Fruit fly (Drosophila melanogaster) whole organism, embryonic: ENCODE data around the gene CG43645.

ENCODE experiments used
- Ada2b ChIP-seq: fragments of 200-800 bp; sonication (Bioruptor generic); IDR thresholded peaks from 2 replicates; pipeline ENCODE4 v1.3.6; 2022; ENCODE audit warnings: missing biosample characterization, missing genetic modification characterization
- CG10147 ChIP-seq: fragments of 200-800 bp; sonication (Bioruptor generic); optimal IDR thresholded peaks from 2 replicates; lab custom pipeline; 2019; ENCODE audit warnings: missing biosample characterization, mild to moderate bottlenecking, missing genetic modification characterization, moderate library complexity
- CG10267 ChIP-seq: fragments of 200-800 bp; sonication (Bioruptor generic); optimal IDR thresholded peaks from 2 replicates; lab custom pipeline; 2018; ENCODE audit warnings: missing biosample characterization, mild to moderate bottlenecking, missing genetic modification characterization, moderate library complexity
- CG11456 ChIP-seq: fragments of 200-800 bp; sonication (Bioruptor generic); IDR thresholded peaks from 3 replicates; pipeline ENCODE4 v1.3.6; 2022; ENCODE audit warnings: missing biosample characterization, missing genetic modification characterization
- CG12219 ChIP-seq: fragments of 200-800 bp; sonication (Bioruptor generic); optimal IDR thresholded peaks from 3 replicates; lab custom pipeline; 2018; ENCODE audit warnings: missing biosample characterization, mild to moderate bottlenecking, missing genetic modification characterization
- CG12299 ChIP-seq: fragments of 200-800 bp; sonication (Bioruptor generic); optimal IDR thresholded peaks from 2 replicates; lab custom pipeline; 2018; ENCODE audit warnings: missing biosample characterization, mild to moderate bottlenecking, missing genetic modification characterization
- CG13624 ChIP-seq: fragments of 200-800 bp; sonication (Bioruptor generic); optimal IDR thresholded peaks from 2 replicates; lab custom pipeline; 2016; ENCODE audit warnings: missing biosample characterization, missing genetic modification characterization
- CG15514 ChIP-seq: fragments of 200-800 bp; sonication (Bioruptor generic); optimal IDR thresholded peaks from 3 replicates; lab custom pipeline; 2017; ENCODE audit warnings: missing biosample characterization, missing genetic modification characterization, mild to moderate bottlenecking, moderate library complexity, missing genetic modification reagents
- CG17612 ChIP-seq: fragments of 200-800 bp; sonication (Bioruptor generic); IDR thresholded peaks from 2 replicates; pipeline ENCODE4 v1.3.6; 2022; ENCODE audit warnings: missing biosample characterization, missing genetic modification characterization
- CG18599 ChIP-seq: fragments of 200-800 bp; sonication (Bioruptor generic); optimal IDR thresholded peaks from 3 replicates; lab custom pipeline; 2017; ENCODE audit warnings: missing biosample characterization, missing genetic modification characterization, mild to moderate bottlenecking, moderate library complexity, missing genetic modification reagents
- CG3726 ChIP-seq: fragments of 200-800 bp; sonication (Bioruptor generic); IDR thresholded peaks from 3 replicates; pipeline ENCODE4, ENCODE4 v1.3.6; 2022; ENCODE audit warnings: missing biosample characterization, missing genetic modification characterization
- CG4282 ChIP-seq: fragments of 200-800 bp; sonication (Bioruptor generic); optimal IDR thresholded peaks from 2 replicates; lab custom pipeline; 2016; ENCODE audit warnings: missing biosample characterization, missing genetic modification characterization
- CG4328 ChIP-seq: fragments of 200-800 bp; sonication (Bioruptor generic); optimal IDR thresholded peaks from 3 replicates; lab custom pipeline; 2017; ENCODE audit warnings: missing biosample characterization, missing genetic modification reagents, missing genetic modification characterization
- CG6175 ChIP-seq: fragments of 200-800 bp; sonication (Bioruptor generic); IDR thresholded peaks from 3 replicates; pipeline ENCODE4 v1.3.6; 2022; ENCODE audit warnings: missing biosample characterization, missing genetic modification characterization
- CG6654 ChIP-seq: fragments of 200-800 bp; sonication (Bioruptor generic); optimal IDR thresholded peaks from 2 replicates; lab custom pipeline; 2017; ENCODE audit warnings: missing biosample characterization, mild to moderate bottlenecking, missing genetic modification characterization
- CG7556 ChIP-seq: fragments of 200-800 bp; sonication (Bioruptor generic); optimal IDR thresholded peaks from 2 replicates; lab custom pipeline; 2017; ENCODE audit warnings: missing biosample characterization, mild to moderate bottlenecking, missing genetic modification characterization
- CG9727 ChIP-seq: fragments of 200-800 bp; sonication (Bioruptor generic); optimal IDR thresholded peaks from 3 replicates; lab custom pipeline; 2017; ENCODE audit warnings: missing biosample characterization, mild to moderate bottlenecking, missing genetic modification characterization
- CG9817 ChIP-seq: fragments of 200-800 bp; sonication (Bioruptor generic); optimal IDR thresholded peaks from 2 replicates; lab custom pipeline; 2018; ENCODE audit warnings: missing biosample characterization, mild to moderate bottlenecking, missing genetic modification characterization, moderate library complexity
- Dek ChIP-seq: fragments of 200-800 bp; sonication (Bioruptor generic); optimal IDR thresholded peaks from 3 replicates; lab custom pipeline; 2019; ENCODE audit warnings: missing biosample characterization, mild to moderate bottlenecking, missing genetic modification characterization, moderate library complexity
- Dip2 ChIP-seq: fragments of 200-800 bp; sonication (Bioruptor generic); IDR thresholded peaks from 2 replicates; pipeline ENCODE4 v1.3.6; 2022; ENCODE audit warnings: missing biosample characterization, missing genetic modification characterization
- Dll ChIP-seq: fragments of 200-800 bp; sonication (Bioruptor generic); IDR thresholded peaks from 4 replicates; pipeline ENCODE4 v1.3.6; 2022; ENCODE audit warnings: missing biosample characterization, missing genetic modification characterization; ENCODE audit not compliant: partially characterized antibody
- Doc2 ChIP-seq: fragments of 200-800 bp; sonication (Bioruptor generic); IDR thresholded peaks from 2 replicates; pipeline ENCODE4 v1.3.6; 2022; ENCODE audit warnings: missing biosample characterization, missing genetic modification characterization
- E2f2 ChIP-seq: fragments of 200-800 bp; sonication (Bioruptor generic); IDR thresholded peaks from 2 replicates; pipeline ENCODE4 v1.3.6; 2022; ENCODE audit warnings: missing biosample characterization, missing genetic modification characterization
- HLHmδ ChIP-seq: fragments of 200-800 bp; sonication (Bioruptor generic); optimal IDR thresholded peaks from 2 replicates; lab custom pipeline; 2018; ENCODE audit warnings: missing biosample characterization, mild to moderate bottlenecking, missing genetic modification characterization, moderate library complexity
- Hsf ChIP-seq: fragments of 200-800 bp; sonication (Bioruptor generic); optimal IDR thresholded peaks from 3 replicates; lab custom pipeline; 2016; ENCODE audit warnings: missing biosample characterization, missing genetic modification characterization
- Jarid2 ChIP-seq: fragments of 200-800 bp; sonication (Bioruptor generic); optimal IDR thresholded peaks from 3 replicates; lab custom pipeline; 2017; ENCODE audit warnings: mild to moderate bottlenecking, missing biosample characterization, missing genetic modification reagents, missing genetic modification characterization
- Lim3 ChIP-seq: fragments of 200-800 bp; sonication (Bioruptor generic); IDR thresholded peaks from 2 replicates; pipeline ENCODE4 v1.3.6; 2022; ENCODE audit warnings: missing biosample characterization, missing genetic modification characterization
- Lpt ChIP-seq: fragments of >200 bp; optimal IDR thresholded peaks from 2 replicates; lab custom pipeline; 2018; ENCODE audit warnings: missing biosample characterization, missing genetic modification characterization
- Poxn ChIP-seq: fragments of 200-800 bp; sonication (Bioruptor generic); IDR thresholded peaks from 2 replicates; pipeline ENCODE4 v1.3.6; 2022; ENCODE audit warnings: missing biosample characterization, missing genetic modification characterization
- Scr ChIP-seq: fragments of 200-800 bp; sonication (Bioruptor generic); IDR thresholded peaks from 2 replicates; pipeline ENCODE4 v1.3.6; 2022; ENCODE audit warnings: missing biosample characterization, missing genetic modification characterization; ENCODE audit not compliant: partially characterized antibody
- Sry-β ChIP-seq: fragments of 200-800 bp; sonication (Bioruptor generic); optimal IDR thresholded peaks from 2 replicates; lab custom pipeline; 2018; ENCODE audit warnings: missing biosample characterization, mild to moderate bottlenecking, missing genetic modification characterization, moderate library complexity
- Ssrp ChIP-seq: fragments of 200-800 bp; sonication (Bioruptor generic); optimal IDR thresholded peaks from 2 replicates; lab custom pipeline; 2018; ENCODE audit warnings: missing biosample characterization, mild to moderate bottlenecking, missing genetic modification characterization, moderate library complexity
- btn ChIP-seq: fragments of 200-800 bp; sonication (Bioruptor generic); optimal IDR thresholded peaks from 2 replicates; lab custom pipeline; 2016; ENCODE audit warnings: missing biosample characterization, missing genetic modification characterization
- chif ChIP-seq, 2 experiments: fragments of 200-800 bp; sonication (Bioruptor generic); optimal IDR thresholded peaks; 3 replicates each; lab custom pipeline; 2016; ENCODE audit warnings: missing biosample characterization in 2 of 2, missing genetic modification characterization in 2 of 2
- crc ChIP-seq: fragments of 200-800 bp; sonication (Bioruptor generic); optimal IDR thresholded peaks from 2 replicates; lab custom pipeline; 2016; ENCODE audit warnings: missing biosample characterization, missing genetic modification characterization
- crp ChIP-seq, 2 experiments: fragments of 200-800 bp; sonication (Bioruptor generic); optimal IDR thresholded peaks; 2 replicates in 1 of 2; 3 replicates in 1 of 2; lab custom pipeline; 2017; ENCODE audit warnings: missing biosample characterization in 2 of 2, missing genetic modification characterization in 2 of 2, mild to moderate bottlenecking in 1 of 2, moderate library complexity in 1 of 2
- dati ChIP-seq: fragments of 200-800 bp; sonication (Bioruptor generic); IDR thresholded peaks from 2 replicates; pipeline ENCODE4 v1.3.6; 2022; ENCODE audit warnings: missing biosample characterization, missing genetic modification characterization
- dimm ChIP-seq: fragments of 200-800 bp; sonication (Bioruptor generic); IDR thresholded peaks from 2 replicates; pipeline ENCODE4 v1.3.6; 2022; ENCODE audit warnings: missing biosample characterization, missing genetic modification characterization
- dmrt11E ChIP-seq: fragments of 200-800 bp; sonication (Bioruptor generic); optimal IDR thresholded peaks from 3 replicates; lab custom pipeline; 2018; ENCODE audit warnings: missing biosample characterization, mild to moderate bottlenecking, missing genetic modification characterization, moderate library complexity
- fd64A ChIP-seq: fragments of 200-800 bp; sonication (Bioruptor generic); optimal IDR thresholded peaks from 3 replicates; lab custom pipeline; 2018; ENCODE audit warnings: missing biosample characterization, mild to moderate bottlenecking, missing genetic modification characterization
- fru ChIP-seq: fragments of >200 bp; optimal IDR thresholded peaks from 2 replicates; lab custom pipeline; 2017
- hb ChIP-seq: fragments of 200-800 bp; sonication (Bioruptor generic); IDR thresholded peaks from 3 replicates; pipeline ENCODE4 v1.3.6; 2022; ENCODE audit warnings: missing biosample characterization, missing genetic modification characterization; ENCODE audit not compliant: partially characterized antibody
- kah ChIP-seq: fragments of 200-800 bp; sonication (Bioruptor generic); optimal IDR thresholded peaks from 2 replicates; lab custom pipeline; 2018; ENCODE audit warnings: missing biosample characterization, mild to moderate bottlenecking, missing genetic modification characterization
- lmd ChIP-seq: fragments of 200-800 bp; sonication (Bioruptor generic); IDR thresholded peaks from 2 replicates; pipeline ENCODE4 v1.3.6; 2022; ENCODE audit warnings: missing biosample characterization, missing genetic modification characterization
- maf-S ChIP-seq: fragments of 200-800 bp; sonication (Bioruptor generic); optimal IDR thresholded peaks from 2 replicates; lab custom pipeline; 2016; ENCODE audit warnings: missing biosample characterization, missing genetic modification characterization
- p53 ChIP-seq: fragments of 200-800 bp; sonication (Bioruptor generic); optimal IDR thresholded peaks from 2 replicates; lab custom pipeline; 2016; ENCODE audit warnings: missing biosample characterization, missing genetic modification characterization
- pita ChIP-seq: fragments of 200-800 bp; sonication (Bioruptor generic); optimal IDR thresholded peaks from 2 replicates; lab custom pipeline; 2017; ENCODE audit warnings: missing biosample characterization, mild to moderate bottlenecking, missing genetic modification characterization
- tin ChIP-seq: fragments of 200-800 bp; sonication (Bioruptor generic); optimal IDR thresholded peaks from 3 replicates; lab custom pipeline; 2016; ENCODE audit warnings: missing biosample characterization, missing genetic modification characterization
- unpg ChIP-seq: fragments of 200-800 bp; sonication (Bioruptor generic); optimal IDR thresholded peaks from 3 replicates; lab custom pipeline; 2018; ENCODE audit warnings: missing biosample characterization, mild to moderate bottlenecking, missing genetic modification characterization, moderate library complexity
- wdn ChIP-seq: fragments of 200-800 bp; sonication (Bioruptor generic); IDR thresholded peaks from 2 replicates; pipeline ENCODE4 v1.3.6; 2022; ENCODE audit warnings: missing biosample characterization, missing genetic modification characterization
- z ChIP-seq: fragments of 200-800 bp; sonication (Bioruptor generic); IDR thresholded peaks from 3 replicates; pipeline ENCODE4 v1.3.6; 2022; ENCODE audit warnings: missing biosample characterization, missing genetic modification characterization
- zfh1 ChIP-seq: fragments of 200-800 bp; sonication (Bioruptor generic); IDR thresholded peaks from 3 replicates; pipeline ENCODE4 v1.3.6; 2022; ENCODE audit warnings: missing biosample characterization, missing genetic modification characterization

Gene CG43645

DNA sequence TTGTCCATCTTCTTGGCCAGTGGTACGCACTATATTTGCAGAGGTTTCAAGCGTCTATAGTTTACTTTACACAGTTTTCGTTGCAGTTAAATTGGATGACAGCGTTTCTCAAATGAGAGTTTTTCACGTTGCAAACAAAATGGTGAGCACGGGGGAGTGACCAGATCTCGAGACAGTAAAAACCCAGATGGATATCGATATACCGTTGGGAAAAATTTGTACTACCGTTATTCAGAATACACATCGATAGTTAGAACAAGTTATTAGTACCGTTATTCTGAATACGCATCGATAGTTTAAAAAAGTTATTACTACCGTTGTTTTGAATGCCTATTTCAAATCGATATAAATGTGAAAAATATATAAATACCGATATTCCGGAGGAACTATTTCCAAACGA lies 7.8 kb upstream of the CG43645 start, which contains the start of gene cass (continued):
- TF ChIP-seq fd64A = no peak
- no peak for TF ChIP-seq dati (GFP tag; lab: Robert Waterston, UW)
- TF ChIP-seq CG11456 = no peak
- no peak for TF ChIP-seq Dek (tag; lab: Kevin White, UChicago)
- no peak for TF ChIP-seq z (GFP tag; lab: Robert Waterston, UW)
- TF ChIP-seq CG18599 = no peak
- TF ChIP-seq Dll (GFP tag; lab: Robert Waterston, UW) = peak; percentile 90
- TF ChIP-seq Lim3 (GFP tag; lab: Robert Waterston, UW) = no peak
- peak; percentile 9 for TF ChIP-seq dmrt11E (tag; lab: Kevin White, UChicago)
- TF ChIP-seq CG9817 = no peak
- TF ChIP-seq hb (GFP tag; lab: Robert Waterston, UW) = peak; percentile 86
- TF ChIP-seq HLHmδ (GFP tag; lab: Kevin White, UChicago) = no peak
- TF ChIP-seq Hsf (GFP tag; lab: Kevin White, UChicago) = no peak
- no peak for TF ChIP-seq CG6175 (GFP tag; lab: Robert Waterston, UW)
- no peak for TF ChIP-seq Lpt (GFP tag; lab: Kevin White, UChicago)
- no peak for TF ChIP-seq p53 (GFP tag; lab: Kevin White, UChicago)
- no peak for TF ChIP-seq pita
- peak; percentile 63 for TF ChIP-seq CG15514 (GFP tag; lab: Kevin White, UChicago)
- TF ChIP-seq tin (GFP tag; lab: Kevin White, UChicago) = no peak
- TF ChIP-seq Scr (GFP tag; lab: Robert Waterston, UW) = peak; percentile 93
- TF ChIP-seq kah = no peak
- TF ChIP-seq Doc2 (GFP tag; lab: Robert Waterston, UW) = no peak
- no peak for TF ChIP-seq Jarid2
- TF ChIP-seq Dip2 (GFP tag; lab: Robert Waterston, UW) = no peak
- TF ChIP-seq dimm (GFP tag; lab: Robert Waterston, UW) = no peak
- no peak for TF ChIP-seq CG12219 (GFP tag; lab: Kevin White, UChicago)
- TF ChIP-seq lmd (GFP tag; lab: Robert Waterston, UW) = no peak
- no peak for TF ChIP-seq crc (GFP tag; lab: Kevin White, UChicago)
- TF ChIP-seq CG3726 (GFP tag; lab: Robert Waterston, UW) = no peak
- no peak for TF ChIP-seq CG9727 (GFP tag; lab: Kevin White, UChicago)
- peak; percentile 71 for TF ChIP-seq E2f2 (GFP tag; lab: Robert Waterston, UW)
- TF ChIP-seq CG4328 (GFP tag; lab: Kevin White, UChicago) = no peak
- no peak for TF ChIP-seq CG4282
- no peak for TF ChIP-seq zfh1
- no peak for TF ChIP-seq CG7556 (GFP tag; lab: Kevin White, UChicago)
- no peak for TF ChIP-seq chif (GFP tag; optimal IDR thresholded peaks at IDR 0.05; lab: Kevin White, UChicago)
- no peak for TF ChIP-seq CG6654
- no peak for TF ChIP-seq CG17612
- TF ChIP-seq crp (GFP tag; optimal IDR thresholded peaks at IDR 0.05; lab: Kevin White, UChicago) = peak in 1 of 2 experiments; percentile 54
- no peak for TF ChIP-seq Poxn (GFP tag; lab: Robert Waterston, UW)
- TF ChIP-seq CG10147 (GFP tag; lab: Kevin White, UChicago) = no peak
- TF ChIP-seq Sry-β (GFP tag; lab: Kevin White, UChicago) = no peak
- no peak for TF ChIP-seq maf-S (GFP tag; lab: Kevin White, UChicago)
- TF ChIP-seq btn (GFP tag; lab: Kevin White, UChicago) = no peak
- peak; percentile 62 for TF ChIP-seq CG10267 (tag; lab: Kevin White, UChicago)
- TF ChIP-seq Ssrp = no peak
- no peak for TF ChIP-seq Ada2b (GFP tag; lab: Robert Waterston, UW)
- no peak for TF ChIP-seq wdn (GFP tag; lab: Robert Waterston, UW)
- TF ChIP-seq fru (lab: Kevin White, UChicago) = no peak
- peak; percentile 23 for TF ChIP-seq unpg
- TF ChIP-seq CG12299 (tag; lab: Kevin White, UChicago) = no peak
- no peak for TF ChIP-seq CG13624 (GFP tag; lab: Kevin White, UChicago)
